Worm (Caenorhabditis elegans) whole organism, early embryonic: Measurements from ENCODE around the gene T17A3.12.

Source experiments
- B0310.2 ChIP-seq: sonication (generic microtip); optimal IDR thresholded peaks from 2 replicates; lab custom pipeline; 2016; ENCODE audit warnings: mild to moderate bottlenecking, missing genetic modification characterization, missing compliant biosample characterization
- F13C5.2 ChIP-seq: sonication (generic microtip); optimal IDR thresholded peaks from 2 replicates; lab custom pipeline; 2017; ENCODE audit warnings: mild to moderate bottlenecking, missing genetic modification characterization, inconsistent platforms, missing compliant biosample characterization
- aly-1 ChIP-seq: sonication (generic microtip); optimal IDR thresholded peaks from 2 replicates; lab custom pipeline; 2016; ENCODE audit warnings: missing genetic modification characterization, missing compliant biosample characterization
- ama-1 ChIP-seq: fragments of 150-350 bp; optimal IDR thresholded peaks from 2 replicates; lab custom pipeline; 2014
- ceh-13 ChIP-seq: fragments of 200-800 bp; sonication (Bioruptor generic); optimal IDR thresholded peaks from 2 replicates; lab custom pipeline; 2018; ENCODE audit warnings: mild to moderate bottlenecking, missing genetic modification characterization, missing compliant biosample characterization
- ceh-36 ChIP-seq: sonication (generic microtip); optimal IDR thresholded peaks from 2 replicates; lab custom pipeline; 2016; ENCODE audit warnings: missing genetic modification characterization, inconsistent platforms, missing compliant biosample characterization
- ets-7 ChIP-seq: sonication (generic microtip); optimal IDR thresholded peaks from 2 replicates; lab custom pipeline; 2016; ENCODE audit warnings: missing genotype, missing genetic modification characterization, missing compliant biosample characterization
- flt-1 ChIP-seq: fragments of 200-800 bp; sonication (Bioruptor generic); IDR thresholded peaks from 2 replicates; pipeline ENCODE4 v1.3.6; 2022; ENCODE audit warnings: missing genetic modification characterization, missing compliant biosample characterization
- hmbx-1 ChIP-seq: sonication (generic microtip); optimal IDR thresholded peaks from 2 replicates; lab custom pipeline; 2016; ENCODE audit warnings: mild to moderate bottlenecking, missing genetic modification characterization, missing compliant biosample characterization
- hmg-4 ChIP-seq: fragments of 200-800 bp; sonication (Bioruptor generic); optimal IDR thresholded peaks from 2 replicates; lab custom pipeline; 2018; ENCODE audit warnings: mild to moderate bottlenecking, missing genetic modification characterization, missing compliant biosample characterization
- hnd-1 ChIP-seq: sonication (generic microtip); optimal IDR thresholded peaks from 2 replicates; lab custom pipeline; 2016; ENCODE audit warnings: missing genetic modification characterization, missing compliant biosample characterization
- pes-1 ChIP-seq: fragments of 200-800 bp; sonication (Bioruptor generic); IDR thresholded peaks from 2 replicates; pipeline ENCODE4 v1.3.6; 2022; ENCODE audit warnings: missing genetic modification reagents, missing genetic modification characterization, missing compliant biosample characterization
- scrt-1 ChIP-seq: fragments of 200-800 bp; sonication (Bioruptor generic); IDR thresholded peaks from 2 replicates; pipeline ENCODE4 v1.3.6; 2022; ENCODE audit warnings: missing genetic modification characterization, missing compliant biosample characterization
- sea-1 ChIP-seq: fragments of 200-800 bp; sonication (Bioruptor generic); conservative IDR thresholded peaks from 2 replicates; pipeline ENCODE4 v1.3.6; 2022; ENCODE audit warnings: missing genetic modification characterization, missing compliant biosample characterization
- tbx-11 ChIP-seq: fragments of 200-800 bp; sonication (Bioruptor generic); IDR thresholded peaks from 2 replicates; pipeline ENCODE4 v1.3.6; 2022; ENCODE audit warnings: missing genetic modification characterization, missing compliant biosample characterization
- tbx-37 ChIP-seq: fragments of 200-800 bp; sonication (Bioruptor generic); conservative IDR thresholded peaks from 2 replicates; pipeline ENCODE4 v1.3.6; 2022; ENCODE audit warnings: missing genetic modification reagents, missing genetic modification characterization, missing compliant biosample characterization
- tra-4 ChIP-seq: sonication (generic microtip); optimal IDR thresholded peaks from 2 replicates; lab custom pipeline; 2017; ENCODE audit warnings: missing genetic modification characterization, missing compliant biosample characterization

T17A3.12 gene

ce11 chrIII:157980-158379, 13.0 kb upstream of the T17A3.12 start:
- TF ChIP-seq ama-1 (no peak), ceh-36 (tag; lab: Kevin White, UChicago) (no peak), hmbx-1 (tag; lab: Kevin White, UChicago) (no peak), tra-4 (tag; lab: Kevin White, UChicago) (no peak), ceh-13 (GFP tag; lab: Kevin White, UChicago) (no peak), hnd-1 (tag; lab: Kevin White, UChicago) (no peak), flt-1 (GFP tag; lab: Robert Waterston, UW) (no peak), ets-7 (tag; lab: Kevin White, UChicago) (no peak), F13C5.2 (tag; lab: Kevin White, UChicago) (no peak)

- TF ChIP-seq scrt-1 (GFP tag; lab: Robert Waterston, UW) (no peak), flt-1 (GFP tag; lab: Robert Waterston, UW) (no peak)
These were observed 11.7 kb upstream of the T17A3.12 start, which contains the start of the genes zig-13 and ver-1 for ce11 chrIII:156645-157044. TSS of gene zig-13 (minus strand) at chrIII:156745. TSS of gene ver-1 (plus strand) at chrIII:156824.

- no peak for TF ChIP-seq hmbx-1 (tag; lab: Kevin White, UChicago)
- no peak for TF ChIP-seq ets-7 (tag; lab: Kevin White, UChicago)
- TF ChIP-seq aly-1 (tag; lab: Kevin White, UChicago), result no peak
- no peak for TF ChIP-seq tra-4 (tag; lab: Kevin White, UChicago)
- TF ChIP-seq hmg-4 (GFP tag; lab: Kevin White, UChicago), result no peak
- TF ChIP-seq flt-1 (GFP tag; lab: Robert Waterston, UW), result no peak
- TF ChIP-seq ceh-13 (GFP tag; lab: Kevin White, UChicago), result no peak
- TF ChIP-seq F13C5.2 (tag; lab: Kevin White, UChicago), result no peak
- no peak for TF ChIP-seq hnd-1 (tag; lab: Kevin White, UChicago)
These were observed 9.2 kb upstream of the T17A3.12 start for ce11 chrIII:154168-154567.

- TF ChIP-seq B0310.2 (tag; lab: Kevin White, UChicago) (no peak), hmbx-1 (tag; lab: Kevin White, UChicago) (no peak), F13C5.2 (tag; lab: Kevin White, UChicago) (no peak), hmg-4 (GFP tag; lab: Kevin White, UChicago) (no peak), flt-1 (GFP tag; lab: Robert Waterston, UW) (no peak), hnd-1 (tag; lab: Kevin White, UChicago) (no peak), tbx-37 (GFP tag; lab: Robert Waterston, UW) (no peak), ceh-13 (GFP tag; lab: Kevin White, UChicago) (no peak), tra-4 (tag; lab: Kevin White, UChicago) (no peak), aly-1 (tag; lab: Kevin White, UChicago) (no peak), pes-1 (GFP tag; lab: Robert Waterston, UW) (no peak), sea-1 (GFP tag; lab: Robert Waterston, UW) (no peak), ceh-36 (tag; lab: Kevin White, UChicago) (no peak), tbx-11 (GFP tag; lab: Robert Waterston, UW) (no peak), scrt-1 (GFP tag; lab: Robert Waterston, UW) (no peak), ama-1 (no peak), ets-7 (tag; lab: Kevin White, UChicago) (no peak)
These were observed 6.1 kb upstream of the T17A3.12 start for ce11 chrIII:151084-151483.

- TF ChIP-seq ceh-13 (GFP tag; lab: Kevin White, UChicago), result no peak
These were observed 4.2 kb upstream of the T17A3.12 start for ce11 chrIII:149132-149531.

ce11 chrIII:147570-148076, 2.6 kb upstream of the T17A3.12 start, which contains the start of gene sqst-5:
TSS of gene sqst-5 (minus strand) at chrIII:147620.
- TF ChIP-seq hmg-4 (GFP tag; lab: Kevin White, UChicago), result no peak
- no peak for TF ChIP-seq ama-1
- no peak for TF ChIP-seq ceh-36 (tag; lab: Kevin White, UChicago)
- TF ChIP-seq sea-1 (GFP tag; lab: Robert Waterston, UW), result no peak
- no peak for TF ChIP-seq hnd-1 (tag; lab: Kevin White, UChicago)
- TF ChIP-seq hmbx-1 (tag; lab: Kevin White, UChicago), result no peak
- no peak for TF ChIP-seq tbx-37 (GFP tag; lab: Robert Waterston, UW)
- TF ChIP-seq tbx-11 (GFP tag; lab: Robert Waterston, UW), result no peak
- TF ChIP-seq ets-7 (tag; lab: Kevin White, UChicago), result no peak
- TF ChIP-seq flt-1 (GFP tag; lab: Robert Waterston, UW), result no peak
- no peak for TF ChIP-seq tra-4 (tag; lab: Kevin White, UChicago)
- TF ChIP-seq pes-1 (GFP tag; lab: Robert Waterston, UW), result no peak
- TF ChIP-seq aly-1 (tag; lab: Kevin White, UChicago), result no peak
- no peak for TF ChIP-seq B0310.2 (tag; lab: Kevin White, UChicago)
- TF ChIP-seq scrt-1 (GFP tag; lab: Robert Waterston, UW), result no peak
- no peak for TF ChIP-seq ceh-13 (GFP tag; lab: Kevin White, UChicago)
- TF ChIP-seq F13C5.2 (tag; lab: Kevin White, UChicago), result no peak

- no peak for TF ChIP-seq tbx-37 (GFP tag; lab: Robert Waterston, UW)
- no peak for TF ChIP-seq scrt-1 (GFP tag; lab: Robert Waterston, UW)
- TF ChIP-seq pes-1 (GFP tag; lab: Robert Waterston, UW), result no peak
- TF ChIP-seq ets-7 (tag; lab: Kevin White, UChicago), result no peak
- TF ChIP-seq tbx-11 (GFP tag; lab: Robert Waterston, UW), result no peak
- no peak for TF ChIP-seq ceh-13 (GFP tag; lab: Kevin White, UChicago)
- TF ChIP-seq aly-1 (tag; lab: Kevin White, UChicago), result no peak
- TF ChIP-seq hnd-1 (tag; lab: Kevin White, UChicago), result no peak
- no peak for TF ChIP-seq flt-1 (GFP tag; lab: Robert Waterston, UW)
- no peak for TF ChIP-seq tra-4 (tag; lab: Kevin White, UChicago)
- no peak for TF ChIP-seq ama-1
- TF ChIP-seq hmbx-1 (tag; lab: Kevin White, UChicago), result no peak
- TF ChIP-seq F13C5.2 (tag; lab: Kevin White, UChicago), result no peak
- no peak for TF ChIP-seq sea-1 (GFP tag; lab: Robert Waterston, UW)
- no peak for TF ChIP-seq ceh-36 (tag; lab: Kevin White, UChicago)
- TF ChIP-seq hmg-4 (GFP tag; lab: Kevin White, UChicago), result no peak
- no peak for TF ChIP-seq B0310.2 (tag; lab: Kevin White, UChicago)
These were observed 1.4 kb upstream of the T17A3.12 start, which contains the start of gene fbxb-84 for ce11 chrIII:146369-146768. TSS of gene fbxb-84 (minus strand) at chrIII:146469.
